Fruit fly (Drosophila melanogaster): ENCODE results near the gene CG33783.

CG33783 gene

DNA sequence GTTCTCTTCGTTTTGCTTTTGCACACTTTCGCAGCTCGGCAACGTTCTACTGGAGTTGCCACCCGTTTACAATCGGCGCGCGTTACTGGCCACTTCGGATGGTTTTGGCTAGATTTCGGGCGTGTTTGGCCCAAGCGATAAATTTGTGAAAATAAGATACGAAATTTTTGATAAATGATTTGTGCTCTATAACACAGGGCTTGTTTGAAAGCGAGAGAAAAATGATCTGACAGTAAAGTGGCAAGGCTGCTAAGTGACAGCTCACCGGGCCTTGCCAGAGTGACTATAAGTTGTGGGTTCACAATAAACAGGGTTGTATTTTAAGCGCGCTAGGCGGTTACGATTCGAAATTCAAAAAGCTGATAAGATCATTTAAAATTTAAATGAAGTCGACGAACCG, 43.4 kb downstream of the CG33783 start, which contains the start of gene Fmr1 (continued):
- TF ChIP-seq H15 (GFP tag; IDR thresholded peaks at IDR 0.05), result no peak
- TF ChIP-seq mirr (GFP tag; optimal IDR thresholded peaks at IDR 0.05), result peak; percentile 46
- no peak for TF ChIP-seq abd-A (tag; optimal IDR thresholded peaks at IDR 0.05)
- no peak for TF ChIP-seq CG10366 (GFP tag; IDR thresholded peaks at IDR 0.05)
- peak; percentile 63 for TF ChIP-seq Xbp1 (GFP tag; optimal IDR thresholded peaks at IDR 0.05)
- TF ChIP-seq dimm (GFP tag; IDR thresholded peaks at IDR 0.05), result no peak
- no peak for TF ChIP-seq wor (GFP tag; IDR thresholded peaks at IDR 0.05)
- no peak for TF ChIP-seq CG11093 (GFP tag; IDR thresholded peaks at IDR 0.05)
- TF ChIP-seq NFAT (GFP tag; IDR thresholded peaks at IDR 0.05), result peak; percentile 46; the same call in 1 of the 2 replicates
- peak; percentile 9 for TF ChIP-seq CG16815 (GFP tag; optimal IDR thresholded peaks at IDR 0.05)
- TF ChIP-seq CG30020 (tag; optimal IDR thresholded peaks at IDR 0.05), result peak; percentile 28
- TF ChIP-seq CG11247 (GFP tag; IDR thresholded peaks at IDR 0.05), result peak; percentile 29; the same call in 1 of the 2 replicates
- TF ChIP-seq CG11504 (tag; optimal IDR thresholded peaks at IDR 0.05), result peak; percentile 64
- TF ChIP-seq Ets97D (GFP tag; optimal IDR thresholded peaks at IDR 0.05), result peak; percentile 96
- peak; percentile 32 for TF ChIP-seq CG8924 (tag; optimal IDR thresholded peaks at IDR 0.05)
- TF ChIP-seq CG34224 (GFP tag; IDR thresholded peaks at IDR 0.05; ENCODE audit: partially characterized antibody), result no peak
- 0 out of 2 replicates have a peak, but pooled peaks have one; percentile 12 for TF ChIP-seq sob (GFP tag; IDR thresholded peaks at IDR 0.05)
- TF ChIP-seq CG13894 (tag; optimal IDR thresholded peaks at IDR 0.05), result no peak
- no peak for TF ChIP-seq ash1 (GFP tag; optimal IDR thresholded peaks at IDR 0.05)
- TF ChIP-seq CG11695 (GFP tag; IDR thresholded peaks at IDR 0.05), result no peak
- peak; percentile 60 for TF ChIP-seq pb (GFP tag; optimal IDR thresholded peaks at IDR 0.05)
- TF ChIP-seq sens-2 (GFP tag; IDR thresholded peaks at IDR 0.05), result 0 out of 2 replicates have a peak, but pooled peaks have one; percentile 22
- no peak for TF ChIP-seq ci (GFP tag; IDR thresholded peaks at IDR 0.05)
- no peak for TF ChIP-seq Vsx1 (GFP tag; optimal IDR thresholded peaks at IDR 0.05)
- peak; percentile 68 for TF ChIP-seq Rfx (GFP tag; IDR thresholded peaks at IDR 0.05)
- peak; percentile 12 for TF ChIP-seq ATbp (GFP tag; optimal IDR thresholded peaks at IDR 0.05)
- TF ChIP-seq CG4820 (GFP tag; optimal IDR thresholded peaks at IDR 0.05), result peak; percentile 25
- TF ChIP-seq Meics (GFP tag; optimal IDR thresholded peaks at IDR 0.05), result peak; percentile 25
- TF ChIP-seq fd3F (GFP tag; optimal IDR thresholded peaks at IDR 0.05), result peak; percentile 49
- no peak for TF ChIP-seq Ravus (GFP tag; IDR thresholded peaks at IDR 0.05)
- TF ChIP-seq Doc2 (GFP tag; IDR thresholded peaks at IDR 0.05), result no peak
- peak; percentile 66 for TF ChIP-seq CG13775 (GFP tag; optimal IDR thresholded peaks at IDR 0.05)
- TF ChIP-seq CG9215 (GFP tag; IDR thresholded peaks at IDR 0.05), result no peak; the same call in 1 of the 2 replicates
- TF ChIP-seq fru (optimal IDR thresholded peaks at IDR 0.05), result no peak
- no peak for TF ChIP-seq ranshi (GFP tag; IDR thresholded peaks at IDR 0.05)
- TF ChIP-seq az2 (GFP tag; optimal IDR thresholded peaks at IDR 0.05), result peak; percentile 26
- no peak for TF ChIP-seq sd (tag; optimal IDR thresholded peaks at IDR 0.05)
- TF ChIP-seq CG4424 (GFP tag; optimal IDR thresholded peaks at IDR 0.05), result peak; percentile 22
- TF ChIP-seq Abd-B (GFP tag; optimal IDR thresholded peaks at IDR 0.05), result no peak
- 0 out of 3 replicates have a peak, but pooled peaks have one; percentile 51 for TF ChIP-seq CG2199 (GFP tag; IDR thresholded peaks at IDR 0.05)
- TF ChIP-seq Camta (GFP tag; optimal IDR thresholded peaks at IDR 0.05), result peak; percentile 60
- no peak for TF ChIP-seq Drgx (GFP tag; IDR thresholded peaks at IDR 0.05)
- TF ChIP-seq CG34422 (GFP tag; IDR thresholded peaks at IDR 0.05), result no peak
- peak; percentile 52 for TF ChIP-seq Hsf (GFP tag; optimal IDR thresholded peaks at IDR 0.05)
- peak; percentile 73 for TF ChIP-seq HmgZ (tag; optimal IDR thresholded peaks at IDR 0.05)
- no peak for TF ChIP-seq HLHmδ (GFP tag; optimal IDR thresholded peaks at IDR 0.05)
- peak; percentile 73 for TF ChIP-seq Dad (GFP tag; optimal IDR thresholded peaks at IDR 0.05)
- TF ChIP-seq ftz-f1 (GFP tag; optimal IDR thresholded peaks at IDR 0.05), result no peak
- TF ChIP-seq CG17385 (GFP tag; optimal IDR thresholded peaks at IDR 0.05), result no peak
- TF ChIP-seq gfzf (GFP tag; optimal IDR thresholded peaks at IDR 0.05), result peak; percentile 40
- TF ChIP-seq chn (GFP tag; optimal IDR thresholded peaks at IDR 0.05), result peak; percentile 53
- TF ChIP-seq CG14710 (tag; optimal IDR thresholded peaks at IDR 0.05), result peak; percentile 87
